Worm (Caenorhabditis elegans) whole organism, late embryonic: ENCODE results near the gene gtap-2.
A peak's percentile ranks its signal among the peaks of the same experiment; 100 is the strongest.

Experiments used
- ama-1 ChIP-seq: fragments of 150-350 bp; optimal IDR thresholded peaks from 2 replicates; lab custom pipeline; 2014
- sdc-2 ChIP-seq: sonication (generic microtip); optimal IDR thresholded peaks from 2 replicates; lab custom pipeline; 2016; ENCODE audit warnings: missing genotype, missing genetic modification characterization, missing compliant biosample characterization
- unc-42 ChIP-seq: sonication (generic microtip); optimal IDR thresholded peaks from 2 replicates; lab custom pipeline; 2016; ENCODE audit warnings: missing genotype, missing genetic modification characterization, missing compliant biosample characterization

- TF ChIP-seq unc-42 (peak; percentile 23), sdc-2 (no peak), ama-1 (lab: Kevin White, UChicago) (no peak)
Observed at ce11 chrIII:9860201-9860780, 51.9 kb downstream of the gtap-2 start, which contains the start of gene twk-48.
